Worm (Caenorhabditis elegans) whole organism, L4 larva: ENCODE results near the gene msp-50.
A peak's percentile ranks its signal among the peaks of the same experiment; 100 is the strongest.

Source experiments
- D1046.2 ChIP-seq: fragments of 200-800 bp; sonication (Bioruptor generic); IDR thresholded peaks from 2 replicates; pipeline ENCODE4 v1.3.6; 2022; ENCODE audit warnings: missing genetic modification characterization, missing compliant biosample characterization
- F26F4.8 ChIP-seq: fragments of 200-800 bp; sonication (Bioruptor generic); conservative IDR thresholded peaks from 2 replicates; pipeline ENCODE4 v1.3.6; 2022; ENCODE audit warnings: missing genetic modification characterization, missing compliant biosample characterization
- F44E2.7 ChIP-seq: fragments of 200-800 bp; sonication (Bioruptor generic); IDR thresholded peaks from 2 replicates; pipeline ENCODE4 v2.1.2; 2022; ENCODE audit warnings: missing genetic modification characterization, missing compliant biosample characterization
- F49E8.2 ChIP-seq: sonication (generic microtip); optimal IDR thresholded peaks from 2 replicates; lab custom pipeline; 2016; ENCODE audit warnings: missing compliant biosample characterization, mild to moderate bottlenecking, missing genetic modification characterization, borderline replicate concordance
- R02D3.7 ChIP-seq: fragments of 150-350 bp; sonication (generic microtip); optimal IDR thresholded peaks from 3 replicates; lab custom pipeline; 2014; ENCODE audit warnings: missing biosample characterization, missing genetic modification characterization
- T26A8.4 ChIP-seq: fragments of 200-800 bp; sonication (Bioruptor generic); IDR thresholded peaks from 2 replicates; pipeline ENCODE4 v1.3.6; 2022; ENCODE audit warnings: missing genetic modification characterization, missing compliant biosample characterization
- Y5F2A.4 ChIP-seq: fragments of 200-800 bp; sonication (Bioruptor generic); optimal IDR thresholded peaks from 2 replicates; lab custom pipeline; 2018; ENCODE audit warnings: mild to moderate bottlenecking, missing genetic modification characterization, missing compliant biosample characterization
- ZK337.2 ChIP-seq: fragments of 200-800 bp; sonication (Bioruptor generic); IDR thresholded peaks from 2 replicates; pipeline ENCODE4 v1.3.6; 2022; ENCODE audit warnings: missing genetic modification reagents, missing genetic modification characterization, missing compliant biosample characterization
- ZK546.5 ChIP-seq, 2 experiments: sonication (generic microtip); optimal IDR thresholded peaks; 2 replicates each; lab custom pipeline; 2017; ENCODE audit warnings: missing biosample characterization in 2 of 2, missing genetic modification characterization in 2 of 2
- aha-1 ChIP-seq: fragments of 150-350 bp; peaks from one replicate; lab custom pipeline; 2014; ENCODE audit warnings: missing biosample characterization, missing genetic modification characterization
- ama-1 ChIP-seq: fragments of 150-350 bp; optimal IDR thresholded peaks from 2 replicates; lab custom pipeline; 2014; ENCODE audit warnings: inconsistent platforms, mixed read lengths
- attf-4 ChIP-seq: sonication (generic microtip); optimal IDR thresholded peaks from 3 replicates; lab custom pipeline; 2017; ENCODE audit warnings: missing biosample characterization, missing genetic modification characterization
- ceh-20 ChIP-seq: fragments of 200-800 bp; sonication (Bioruptor generic); IDR thresholded peaks from 2 replicates; pipeline ENCODE4 v1.3.6; 2022; ENCODE audit warnings: missing genetic modification reagents, missing genetic modification characterization, missing compliant biosample characterization
- ceh-28 ChIP-seq: fragments of 150-350 bp; optimal IDR thresholded peaks from 2 replicates; lab custom pipeline; 2014; ENCODE audit warnings: missing biosample characterization, missing genetic modification reagents, missing genetic modification characterization
- ceh-44 ChIP-seq: fragments of 200-800 bp; sonication (Bioruptor generic); IDR thresholded peaks from 2 replicates; pipeline ENCODE4 v1.3.6; 2022; ENCODE audit warnings: missing genetic modification reagents, missing genetic modification characterization, missing compliant biosample characterization
- ceh-62 ChIP-seq: sonication (generic microtip); optimal IDR thresholded peaks from 2 replicates; lab custom pipeline; 2017; ENCODE audit warnings: missing biosample characterization, missing genetic modification characterization
- ces-1 ChIP-seq: fragments of 150-350 bp; sonication (generic microtip); optimal IDR thresholded peaks from 4 replicates; lab custom pipeline; 2014; ENCODE audit warnings: missing biosample characterization, missing genetic modification reagents, missing genetic modification characterization
- daf-12 ChIP-seq: fragments of 150-350 bp; optimal IDR thresholded peaks from 2 replicates; lab custom pipeline; 2014; ENCODE audit warnings: missing biosample characterization, missing genetic modification reagents, missing genetic modification characterization
- daf-16 ChIP-seq, 3 experiments: sonication (generic microtip); optimal IDR thresholded peaks; 2 replicates each; lab custom pipeline; 2016 to 2017; ENCODE audit warnings: missing genetic modification characterization in 3 of 3, missing genetic modification reagents in 3 of 3, mild to moderate bottlenecking in 2 of 3, missing compliant biosample characterization in 2 of 3, missing biosample characterization in 1 of 3, moderate library complexity in 1 of 3
- daf-19 ChIP-seq: fragments of 200-800 bp; sonication (Bioruptor generic); conservative IDR thresholded peaks from 2 replicates; pipeline ENCODE4 v1.3.6; 2022; ENCODE audit warnings: missing genetic modification characterization, missing compliant biosample characterization
- daf-8 ChIP-seq: fragments of 200-800 bp; sonication (Bioruptor generic); IDR thresholded peaks from 2 replicates; pipeline ENCODE4 v1.3.6; 2022; ENCODE audit warnings: missing genetic modification characterization, missing compliant biosample characterization
- dmd-6 ChIP-seq: fragments of 200-800 bp; sonication (Bioruptor generic); IDR thresholded peaks from 2 replicates; pipeline ENCODE4 v1.3.6; 2022; ENCODE audit warnings: missing genetic modification reagents, missing genetic modification characterization, missing compliant biosample characterization
- dmd-9 ChIP-seq: fragments of 200-800 bp; sonication (Bioruptor generic); IDR thresholded peaks from 2 replicates; pipeline ENCODE4 v1.3.6; 2022; ENCODE audit warnings: missing genetic modification reagents, missing genetic modification characterization, missing compliant biosample characterization
- gei-8 ChIP-seq: fragments of 200-800 bp; sonication (Bioruptor generic); optimal IDR thresholded peaks from 2 replicates; lab custom pipeline; 2018; ENCODE audit warnings: mild to moderate bottlenecking, missing genetic modification characterization, missing compliant biosample characterization
- lin-1 ChIP-seq: fragments of 200-800 bp; sonication (Bioruptor generic); IDR thresholded peaks from 2 replicates; pipeline ENCODE4 v1.3.6; 2022; ENCODE audit warnings: missing genetic modification reagents, missing genetic modification characterization, missing compliant biosample characterization
- lin-13 ChIP-seq: fragments of 150-350 bp; optimal IDR thresholded peaks from 2 replicates; lab custom pipeline; 2014; ENCODE audit warnings: missing biosample characterization, missing genetic modification reagents, missing genetic modification characterization
- lin-29 ChIP-seq: fragments of 200-800 bp; sonication (Bioruptor generic); IDR thresholded peaks from 2 replicates; pipeline ENCODE4 v1.3.6; 2022; ENCODE audit warnings: missing genetic modification reagents, missing genetic modification characterization, missing compliant biosample characterization
- lin-38 ChIP-seq: fragments of 200-800 bp; sonication (Bioruptor generic); IDR thresholded peaks from 2 replicates; pipeline ENCODE4 v1.3.6; 2022; ENCODE audit warnings: missing genetic modification reagents, missing genetic modification characterization, missing compliant biosample characterization
- lir-3 ChIP-seq: sonication (generic microtip); optimal IDR thresholded peaks from 2 replicates; lab custom pipeline; 2016; ENCODE audit warnings: mild to moderate bottlenecking, missing genetic modification characterization, missing compliant biosample characterization
- lsy-2 ChIP-seq, 2 experiments: fragments of 150-350 bp in 1 of 2; sonication (generic microtip) in 1 of 2; optimal IDR thresholded peaks; 2 replicates each; lab custom pipeline; 2014 to 2017; ENCODE audit warnings: missing biosample characterization in 2 of 2, missing genetic modification characterization in 2 of 2
- madf-9 ChIP-seq: fragments of 200-800 bp; sonication (Bioruptor generic); conservative IDR thresholded peaks from 2 replicates; pipeline ENCODE4 v1.3.6; 2022; ENCODE audit warnings: missing genetic modification reagents, missing genetic modification characterization, missing compliant biosample characterization
- mdl-1 ChIP-seq, 2 experiments: fragments of 150-350 bp in 1 of 2; sonication (generic microtip) in 1 of 2; optimal IDR thresholded peaks; 2 replicates each; lab custom pipeline; 2014 to 2017; ENCODE audit warnings: missing biosample characterization in 2 of 2, missing genetic modification characterization in 2 of 2
- mep-1 ChIP-seq: fragments of 150-350 bp; sonication (generic microtip); optimal IDR thresholded peaks from 3 replicates; lab custom pipeline; 2014; ENCODE audit warnings: missing biosample characterization, missing genetic modification characterization
- mes-2 ChIP-seq: sonication (generic microtip); optimal IDR thresholded peaks from 2 replicates; lab custom pipeline; 2016; ENCODE audit warnings: missing genotype, mild to moderate bottlenecking, missing genetic modification characterization, missing compliant biosample characterization; ENCODE audit not compliant: poor library complexity, severe bottlenecking
- nhr-10 ChIP-seq: fragments of 150-350 bp; optimal IDR thresholded peaks from 2 replicates; lab custom pipeline; 2014; ENCODE audit warnings: missing biosample characterization, missing genetic modification characterization
- nhr-102 ChIP-seq: sonication (generic microtip); optimal IDR thresholded peaks from 2 replicates; lab custom pipeline; 2016; ENCODE audit warnings: mild to moderate bottlenecking, missing genetic modification characterization, moderate library complexity, missing compliant biosample characterization
- nhr-237 ChIP-seq: sonication (generic microtip); optimal IDR thresholded peaks from 2 replicates; lab custom pipeline; 2017; ENCODE audit warnings: missing biosample characterization, missing genetic modification characterization
- nhr-28 ChIP-seq: fragments of 150-350 bp; optimal IDR thresholded peaks from 2 replicates; lab custom pipeline; 2014; ENCODE audit warnings: missing biosample characterization, missing genetic modification characterization
- nhr-41 ChIP-seq: fragments of 200-800 bp; sonication (Bioruptor generic); IDR thresholded peaks from 2 replicates; pipeline ENCODE4 v1.3.6; 2022; ENCODE audit warnings: missing genetic modification reagents, missing genetic modification characterization, missing compliant biosample characterization
- nhr-6 ChIP-seq: fragments of 150-350 bp; optimal IDR thresholded peaks from 2 replicates; lab custom pipeline; 2014; ENCODE audit warnings: missing biosample characterization, missing genetic modification characterization
- pha-4 ChIP-seq, 2 experiments: fragments of 150-350 bp in 1 of 2; fragments of 200-800 bp in 1 of 2; sonication (Bioruptor generic) in 1 of 2; IDR thresholded peaks in 1 of 2; optimal IDR thresholded peaks in 1 of 2; 2 replicates each; pipeline versions ENCODE4 v1.3.6 to Lab custom; 2014 to 2022; ENCODE audit warnings: missing genetic modification characterization in 2 of 2, missing genetic modification reagents in 2 of 2, missing biosample characterization in 1 of 2, missing compliant biosample characterization in 1 of 2
- php-3 ChIP-seq: fragments of 200-800 bp; sonication (Bioruptor generic); IDR thresholded peaks from 2 replicates; pipeline ENCODE4 v1.3.6; 2022; ENCODE audit warnings: missing genetic modification reagents, missing genetic modification characterization, missing compliant biosample characterization
- pqm-1 ChIP-seq: sonication (generic microtip); optimal IDR thresholded peaks from 2 replicates; lab custom pipeline; 2017; ENCODE audit warnings: missing biosample characterization, missing genetic modification characterization
- snpc-1.2 ChIP-seq: fragments of 200-800 bp; sonication (Bioruptor generic); IDR thresholded peaks from 2 replicates; pipeline ENCODE4 v1.3.6; 2022; ENCODE audit warnings: missing genetic modification reagents, missing genetic modification characterization, missing compliant biosample characterization
- spr-3 ChIP-seq: fragments of 200-800 bp; sonication (Bioruptor generic); optimal IDR thresholded peaks from 2 replicates; lab custom pipeline; 2018; ENCODE audit warnings: mild to moderate bottlenecking, missing genetic modification characterization, missing compliant biosample characterization
- unc-130 ChIP-seq: sonication (generic microtip); optimal IDR thresholded peaks from 2 replicates; lab custom pipeline; 2016; ENCODE audit warnings: missing genetic modification reagents, missing genetic modification characterization, missing compliant biosample characterization
- unc-62 ChIP-seq, 3 experiments: fragments of 150-350 bp in 1 of 3; sonication (generic microtip); optimal IDR thresholded peaks in 2 of 3; peaks in 1 of 3; 1 replicate in 1 of 3; 2 replicates in 2 of 3; lab custom pipeline; 2014 to 2017; ENCODE audit warnings: missing biosample characterization in 3 of 3, missing genetic modification characterization in 3 of 3, missing genetic modification reagents in 3 of 3, missing genotype in 1 of 3

Gene msp-50

ce11 chrII:5201922-5202562, 2.4 kb downstream of the msp-50 start (continued):
- peak; percentile 81 for TF ChIP-seq nhr-102 (tag; lab: Kevin White, UChicago)
- no peak for TF ChIP-seq ceh-62 (tag; lab: Kevin White, UChicago)
- peak; percentile 45 for TF ChIP-seq mes-2 (tag; lab: Kevin White, UChicago)
- peak; percentile 63 for TF ChIP-seq ceh-20 (GFP tag; lab: Robert Waterston, UW)
- peak; percentile 43; the same call in 1 of the 2 replicates for TF ChIP-seq T26A8.4 (GFP tag; lab: Robert Waterston, UW)
- no peak for TF ChIP-seq nhr-237 (tag; lab: Kevin White, UChicago)
- peak; percentile 36 for TF ChIP-seq mep-1 (tag; lab: Kevin White, UChicago)
- no peak for TF ChIP-seq unc-62 (GFP tag; optimal IDR thresholded peaks at IDR 0.05 in 1 of 2; lab: Kevin White, UChicago)
- no peak for TF ChIP-seq unc-62 (tag; optimal IDR thresholded peaks at IDR 0.05; lab: Kevin White, UChicago)
- no peak for TF ChIP-seq snpc-1.2 (GFP tag; lab: Robert Waterston, UW)
- TF ChIP-seq lin-1: peak; percentile 76
- no peak for TF ChIP-seq attf-4 (tag; lab: Kevin White, UChicago)
- TF ChIP-seq ama-1 (lab: Kevin White, UChicago): no peak
- peak; percentile 21 for TF ChIP-seq gei-8 (GFP tag; lab: Kevin White, UChicago)
- TF ChIP-seq lsy-2 (tag; optimal IDR thresholded peaks at IDR 0.05; lab: Kevin White, UChicago): peak in 1 of 2 experiments; percentile 25
- peak; percentile 54 for TF ChIP-seq pha-4 (GFP tag; IDR thresholded peaks at IDR 0.05; lab: Robert Waterston, UW)
- TF ChIP-seq pha-4 (tag; optimal IDR thresholded peaks at IDR 0.05; lab: Kevin White, UChicago): no peak
- TF ChIP-seq F49E8.2 (tag; lab: Kevin White, UChicago): no peak
- no peak for TF ChIP-seq F44E2.7
- TF ChIP-seq mdl-1 (tag; optimal IDR thresholded peaks at IDR 0.05; lab: Kevin White, UChicago): no peak

ce11 chrII:5202930-5203329, 3.3 kb downstream of the msp-50 start, which contains the start of gene ampd-1:
ampd-1 (plus strand) TSS chrII:5203322.
- TF ChIP-seq nhr-28 (tag; lab: Kevin White, UChicago) (peak; percentile 16), pqm-1 (tag; lab: Kevin White, UChicago) (peak; percentile 66), lsy-2 (tag; optimal IDR thresholded peaks at IDR 0.05; lab: Kevin White, UChicago) (peak in 1 of 2 experiments; percentile 12), Y5F2A.4 (GFP tag; lab: Kevin White, UChicago) (no peak), spr-3 (GFP tag; lab: Kevin White, UChicago) (no peak), aha-1 (tag; lab: Kevin White, UChicago) (no peak), D1046.2 (no peak), ZK546.5 (tag; optimal IDR thresholded peaks at IDR 0.05; lab: Kevin White, UChicago) (no peak), nhr-6 (no peak), lin-13 (no peak), nhr-10 (tag; lab: Kevin White, UChicago) (no peak), dmd-9 (GFP tag; lab: Robert Waterston, UW) (no peak), daf-8 (GFP tag; lab: Robert Waterston, UW) (no peak), ces-1 (GFP tag; lab: Kevin White, UChicago) (no peak), ZK337.2 (GFP tag; lab: Robert Waterston, UW) (no peak), lir-3 (tag; lab: Kevin White, UChicago) (no peak), ceh-44 (GFP tag; lab: Robert Waterston, UW) (no peak), nhr-237 (tag; lab: Kevin White, UChicago) (no peak), php-3 (GFP tag; lab: Robert Waterston, UW) (peak; percentile 87), T26A8.4 (GFP tag; lab: Robert Waterston, UW) (no peak), nhr-41 (GFP tag; lab: Robert Waterston, UW) (no peak), daf-16 (GFP tag; optimal IDR thresholded peaks at IDR 0.05; lab: Kevin White, UChicago) (peak in 1 of 2 experiments; percentile 60), daf-16 (tag; optimal IDR thresholded peaks at IDR 0.05; lab: Kevin White, UChicago) (peak; percentile 96), daf-12 (tag; lab: Kevin White, UChicago) (no peak), R02D3.7 (no peak), lin-38 (GFP tag; lab: Robert Waterston, UW) (no peak), ama-1 (lab: Kevin White, UChicago) (no peak), unc-130 (GFP tag; lab: Kevin White, UChicago) (no peak), pha-4 (GFP tag; IDR thresholded peaks at IDR 0.05; lab: Robert Waterston, UW) (no peak), pha-4 (tag; optimal IDR thresholded peaks at IDR 0.05; lab: Kevin White, UChicago) (no peak), lin-29 (GFP tag; lab: Robert Waterston, UW) (no peak), madf-9 (GFP tag; lab: Robert Waterston, UW) (no peak), ceh-28 (tag; lab: Kevin White, UChicago) (no peak), F26F4.8 (GFP tag; lab: Robert Waterston, UW) (no peak), daf-19 (GFP tag; lab: Robert Waterston, UW) (no peak), dmd-6 (GFP tag; lab: Robert Waterston, UW) (peak; percentile 44; the same call in 1 of the 2 replicates)
